Fruit fly (Drosophila melanogaster): ENCODE data around the gene CG11815.

DNA sequence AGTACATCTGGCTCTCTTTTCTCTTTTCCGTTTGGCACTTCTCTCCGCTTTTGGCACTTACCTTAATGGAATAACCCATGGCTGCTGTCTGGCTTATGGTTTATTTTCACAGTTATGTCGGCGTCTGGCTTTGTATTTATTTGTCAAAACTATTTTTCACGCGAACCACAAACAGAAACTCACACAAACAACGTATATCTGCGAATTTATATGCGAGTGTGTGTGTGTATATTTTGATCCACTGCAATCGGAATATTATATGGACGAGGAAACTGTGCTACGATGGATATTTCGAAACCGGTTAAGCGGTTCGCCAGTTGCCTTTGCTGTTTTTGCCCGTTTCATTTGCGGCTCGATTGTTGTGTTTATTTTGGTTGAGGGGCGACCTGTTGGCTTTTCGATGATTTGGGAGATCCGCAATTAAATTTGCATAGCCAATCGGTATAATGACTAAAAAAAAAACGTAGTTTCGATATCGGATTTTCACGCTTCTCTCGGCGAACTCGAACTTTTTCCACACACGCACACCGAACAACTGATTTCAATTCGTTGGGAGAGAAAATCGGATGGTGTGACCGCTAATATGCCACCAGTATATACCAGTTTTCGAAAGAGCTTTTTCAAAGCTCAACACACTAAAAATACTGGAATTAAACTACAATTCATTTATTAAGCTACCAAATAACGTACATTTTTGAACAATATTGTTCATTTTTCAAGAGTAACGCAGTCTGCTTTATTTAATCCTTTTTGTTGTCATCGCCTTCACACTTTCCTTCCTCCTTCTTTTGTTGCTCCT is 1.3 kb downstream of the CG11815 start, which contains the start of gene CG1927:
- TF ChIP-seq NK7.1 (GFP tag; optimal IDR thresholded peaks at IDR 0.05) (no peak), CG3838 (GFP tag; optimal IDR thresholded peaks at IDR 0.05) (no peak), gsb (GFP tag; IDR thresholded peaks at IDR 0.05) (no peak), ro (GFP tag; IDR thresholded peaks at IDR 0.05) (no peak), esg (GFP tag; conservative IDR thresholded peaks at IDR 0.05) (no peak), CG5953 (GFP tag; IDR thresholded peaks at IDR 0.05) (no peak), Doc3 (GFP tag; IDR thresholded peaks at IDR 0.05; ENCODE audit: partially characterized antibody) (no peak), dpn (GFP tag; optimal IDR thresholded peaks at IDR 0.05) (no peak)
